Fruit fly (Drosophila melanogaster) Kc167 (cell line): ENCODE measurements around the gene Usp12-46.

Experiments used
- Myc ChIP-seq: fragments of >200 bp; optimal IDR thresholded peaks from 2 replicates; lab custom pipeline; 2017; ENCODE audit warnings: missing external identifiers
- Sin3A ChIP-seq: fragments of >200 bp; optimal IDR thresholded peaks from 2 replicates; lab custom pipeline; 2018; ENCODE audit warnings: missing external identifiers
- h ChIP-seq: fragments of >200 bp; optimal IDR thresholded peaks from 3 replicates; lab custom pipeline; 2018; ENCODE audit warnings: missing external identifiers
- insv ChIP-seq: fragments of >200 bp; optimal IDR thresholded peaks from 3 replicates; lab custom pipeline; 2018; ENCODE audit warnings: missing external identifiers
- psq ChIP-seq: fragments of >200 bp; optimal IDR thresholded peaks from 2 replicates; lab custom pipeline; 2017; ENCODE audit warnings: missing external identifiers
- ttk ChIP-seq: sonication (Bioruptor generic); optimal IDR thresholded peaks from 2 replicates; lab custom pipeline; 2017; ENCODE audit warnings: missing external identifiers

The Usp12-46 gene

dm6 chr3R:22810277-22810676 lies 59.6 kb downstream of the Usp12-46 start:
- no peak for TF ChIP-seq insv (lab: Kevin White, UChicago)
- no peak for TF ChIP-seq Myc
- TF ChIP-seq ttk (lab: Kevin White, UChicago): no peak
- TF ChIP-seq psq (lab: Kevin White, UChicago): no peak

- TF ChIP-seq Myc (no peak), Sin3A (lab: Kevin White, UChicago) (no peak)
These were observed 65.4 kb downstream of the Usp12-46 start, which contains the start of gene CG13840 for dm6 chr3R:22816078-22816436. CG13840 (minus strand) TSS chr3R:22816178.

- TF ChIP-seq insv (lab: Kevin White, UChicago) (no peak), h (lab: Kevin White, UChicago) (no peak), Sin3A (lab: Kevin White, UChicago) (no peak), ttk (lab: Kevin White, UChicago) (no peak), psq (lab: Kevin White, UChicago) (no peak), Myc (no peak)
These were observed 65.9 kb downstream of the Usp12-46 start for dm6 chr3R:22816437-22817173.

DNA sequence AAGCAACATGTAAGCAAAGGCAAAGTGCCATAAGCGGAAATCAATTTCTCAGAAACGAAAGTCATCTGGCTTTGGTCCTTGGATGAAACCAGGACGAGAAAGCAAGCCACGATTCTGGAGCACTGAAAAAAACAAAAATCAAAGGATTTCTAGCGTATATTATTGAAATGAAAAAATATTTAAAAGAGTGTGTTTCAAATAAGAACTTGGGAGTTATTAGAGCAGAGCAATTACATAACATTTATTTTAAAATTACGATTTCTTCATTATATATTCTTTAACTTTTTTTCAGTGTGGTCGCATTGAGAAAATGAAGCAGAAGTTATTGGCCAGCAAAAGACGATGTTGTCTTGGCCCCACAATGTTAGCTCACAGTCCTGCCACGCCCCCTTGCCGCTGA lies 72.0 kb downstream of the Usp12-46 start:
- TF ChIP-seq psq (lab: Kevin White, UChicago) (no peak), Myc (no peak), ttk (lab: Kevin White, UChicago) (no peak), Sin3A (lab: Kevin White, UChicago) (no peak), h (lab: Kevin White, UChicago) (no peak), insv (lab: Kevin White, UChicago) (no peak)
